Fruit fly (Drosophila melanogaster) whole organism, embryonic: ENCODE results near the gene mora.
A peak's percentile ranks its signal among the peaks of the same experiment; 100 is the strongest.

ENCODE experiments used
- CG10959 ChIP-seq: fragments of 200-800 bp; sonication (Bioruptor generic); IDR thresholded peaks from 2 replicates; pipeline ENCODE4 v1.3.6; 2022; ENCODE audit warnings: missing biosample characterization, missing genetic modification characterization
- CG10979 ChIP-seq: fragments of 200-800 bp; sonication (Bioruptor generic); optimal IDR thresholded peaks from 2 replicates; lab custom pipeline; 2018; ENCODE audit warnings: missing biosample characterization, mild to moderate bottlenecking, missing genetic modification characterization, moderate library complexity
- CG13123 ChIP-seq: fragments of 200-800 bp; sonication (Bioruptor generic); optimal IDR thresholded peaks from 2 replicates; lab custom pipeline; 2016; ENCODE audit warnings: missing biosample characterization, missing genetic modification characterization
- CG13775 ChIP-seq: fragments of 200-800 bp; sonication (Bioruptor generic); optimal IDR thresholded peaks from 3 replicates; lab custom pipeline; 2017; ENCODE audit warnings: missing biosample characterization, mild to moderate bottlenecking, missing genetic modification characterization
- CG14667 ChIP-seq: fragments of 200-800 bp; sonication (Bioruptor generic); IDR thresholded peaks from 2 replicates; pipeline ENCODE4 v1.3.6; 2022; ENCODE audit warnings: missing biosample characterization, missing genetic modification characterization
- CG1603 ChIP-seq: fragments of 200-800 bp; sonication (Bioruptor generic); optimal IDR thresholded peaks from 2 replicates; lab custom pipeline; 2019; ENCODE audit warnings: missing biosample characterization, mild to moderate bottlenecking, missing genetic modification characterization, moderate library complexity
- CG17359 ChIP-seq: fragments of 200-800 bp; sonication (Bioruptor generic); optimal IDR thresholded peaks from 3 replicates; lab custom pipeline; 2018; ENCODE audit warnings: missing biosample characterization, mild to moderate bottlenecking, missing genetic modification characterization, moderate library complexity
- CG17829 ChIP-seq: fragments of 200-800 bp; optimal IDR thresholded peaks from 2 replicates; lab custom pipeline; 2019; ENCODE audit warnings: missing biosample characterization, mild to moderate bottlenecking, missing genetic modification characterization, moderate library complexity
- CG30020 ChIP-seq: fragments of 200-800 bp; optimal IDR thresholded peaks from 2 replicates; lab custom pipeline; 2019; ENCODE audit warnings: missing biosample characterization, mild to moderate bottlenecking, missing genetic modification characterization, moderate library complexity
- CG3281 ChIP-seq: fragments of 200-800 bp; sonication (Bioruptor generic); optimal IDR thresholded peaks from 3 replicates; lab custom pipeline; 2017; ENCODE audit warnings: missing biosample characterization, mild to moderate bottlenecking, missing genetic modification characterization
- CG33213 ChIP-seq: fragments of 200-800 bp; sonication (Bioruptor generic); optimal IDR thresholded peaks from 3 replicates; lab custom pipeline; 2016; ENCODE audit warnings: missing biosample characterization, missing genetic modification characterization
- CG34376 ChIP-seq: fragments of 200-800 bp; sonication (Bioruptor generic); optimal IDR thresholded peaks from 2 replicates; lab custom pipeline; 2018; ENCODE audit warnings: missing biosample characterization, mild to moderate bottlenecking, missing genetic modification characterization
- CG43689 ChIP-seq: fragments of 200-800 bp; sonication (Bioruptor generic); IDR thresholded peaks from 2 replicates; pipeline ENCODE4 v1.3.6; 2022; ENCODE audit warnings: missing biosample characterization, missing genetic modification characterization
- CG4617 ChIP-seq: fragments of 200-800 bp; sonication (Bioruptor generic); optimal IDR thresholded peaks from 3 replicates; lab custom pipeline; 2016; ENCODE audit warnings: missing biosample characterization, missing genetic modification characterization, borderline replicate concordance
- CG4854 ChIP-seq: fragments of 200-800 bp; sonication (Bioruptor generic); optimal IDR thresholded peaks from 2 replicates; lab custom pipeline; 2016; ENCODE audit warnings: missing biosample characterization, missing genetic modification characterization, inconsistent platforms
- CG6689 ChIP-seq: fragments of 200-800 bp; sonication (Bioruptor generic); IDR thresholded peaks from 2 replicates; pipeline ENCODE4 v1.3.6; 2022; ENCODE audit warnings: missing biosample characterization, missing genetic modification characterization
- CG9817 ChIP-seq: fragments of 200-800 bp; sonication (Bioruptor generic); optimal IDR thresholded peaks from 2 replicates; lab custom pipeline; 2018; ENCODE audit warnings: missing biosample characterization, mild to moderate bottlenecking, missing genetic modification characterization, moderate library complexity
- D ChIP-seq, 2 experiments: fragments of 200-800 bp in 1 of 2; fragments of >200 bp in 1 of 2; sonication (Bioruptor generic) in 1 of 2; optimal IDR thresholded peaks; 2 replicates in 1 of 2; 3 replicates in 1 of 2; lab custom pipeline; 2017; ENCODE audit warnings: mild to moderate bottlenecking in 1 of 2, missing biosample characterization in 1 of 2, missing genetic modification characterization in 1 of 2, missing genetic modification reagents in 1 of 2
- Gsc ChIP-seq: fragments of 200-800 bp; sonication (Bioruptor generic); IDR thresholded peaks from 2 replicates; pipeline ENCODE4 v1.3.6; 2022; ENCODE audit warnings: missing biosample characterization, missing genetic modification characterization
- HLHmδ ChIP-seq: fragments of 200-800 bp; sonication (Bioruptor generic); optimal IDR thresholded peaks from 2 replicates; lab custom pipeline; 2018; ENCODE audit warnings: missing biosample characterization, mild to moderate bottlenecking, missing genetic modification characterization, moderate library complexity
- Hr39 ChIP-seq: fragments of >200 bp; optimal IDR thresholded peaks from 2 replicates; lab custom pipeline; 2017
- MBD-R2 ChIP-seq: fragments of 200-800 bp; sonication (Bioruptor generic); IDR thresholded peaks from 2 replicates; pipeline ENCODE4 v1.3.6; 2022; ENCODE audit warnings: missing biosample characterization, missing genetic modification characterization
- MTF-1 ChIP-seq: fragments of 200-800 bp; sonication (Bioruptor generic); optimal IDR thresholded peaks from 2 replicates; lab custom pipeline; 2018; ENCODE audit warnings: missing biosample characterization, mild to moderate bottlenecking, missing genetic modification characterization, borderline replicate concordance
- NC2β ChIP-seq: fragments of 200-800 bp; sonication (Bioruptor generic); optimal IDR thresholded peaks from 2 replicates; lab custom pipeline; 2016; ENCODE audit warnings: missing biosample characterization, missing genetic modification characterization
- Nf-YA ChIP-seq: fragments of 200-800 bp; sonication (Bioruptor generic); IDR thresholded peaks from 2 replicates; pipeline ENCODE4 v1.3.6; 2022; ENCODE audit warnings: missing biosample characterization, missing genetic modification characterization
- Taf1 ChIP-seq: fragments of 200-800 bp; sonication (Bioruptor generic); IDR thresholded peaks from 2 replicates; pipeline ENCODE4 v1.3.6; 2022; ENCODE audit warnings: missing biosample characterization, missing genetic modification characterization
- Tbp ChIP-seq: fragments of >200 bp; optimal IDR thresholded peaks from 2 replicates; lab custom pipeline; 2018; ENCODE audit warnings: missing biosample characterization, missing genetic modification characterization
- YL-1 ChIP-seq: fragments of 200-800 bp; sonication (Bioruptor generic); optimal IDR thresholded peaks from 3 replicates; lab custom pipeline; 2017; ENCODE audit warnings: missing biosample characterization, mild to moderate bottlenecking, missing genetic modification characterization
- ab ChIP-seq: fragments of 200-800 bp; sonication (Bioruptor generic); optimal IDR thresholded peaks from 2 replicates; lab custom pipeline; 2016; ENCODE audit warnings: missing biosample characterization, missing genetic modification characterization
- amos ChIP-seq: fragments of 200-800 bp; sonication (Bioruptor generic); IDR thresholded peaks from 2 replicates; pipeline ENCODE4 v1.3.6; 2022; ENCODE audit warnings: missing biosample characterization, missing genetic modification characterization; ENCODE audit not compliant: partially characterized antibody
- cad ChIP-seq: fragments of >200 bp; optimal IDR thresholded peaks from 2 replicates; lab custom pipeline; 2017; ENCODE audit warnings: missing biosample characterization, missing genetic modification characterization
- chn ChIP-seq: fragments of 200-800 bp; sonication (Bioruptor generic); optimal IDR thresholded peaks from 2 replicates; lab custom pipeline; 2016; ENCODE audit warnings: missing biosample characterization, missing genetic modification characterization
- dati ChIP-seq: fragments of 200-800 bp; sonication (Bioruptor generic); IDR thresholded peaks from 2 replicates; pipeline ENCODE4 v1.3.6; 2022; ENCODE audit warnings: missing biosample characterization, missing genetic modification characterization
- dm ChIP-seq: fragments of 200-800 bp; sonication (Bioruptor generic); optimal IDR thresholded peaks from 3 replicates; lab custom pipeline; 2016; ENCODE audit warnings: missing biosample characterization, missing genetic modification characterization
- emc ChIP-seq: fragments of 200-800 bp; sonication (Bioruptor generic); optimal IDR thresholded peaks from 2 replicates; lab custom pipeline; 2016; ENCODE audit warnings: missing biosample characterization, missing genetic modification characterization
- gfzf ChIP-seq: fragments of 200-800 bp; sonication (Bioruptor generic); optimal IDR thresholded peaks from 2 replicates; lab custom pipeline; 2016; ENCODE audit warnings: missing biosample characterization, mild to moderate bottlenecking, missing genetic modification characterization, moderate library complexity
- gt ChIP-seq: fragments of 200-800 bp; sonication (Bioruptor generic); IDR thresholded peaks from 2 replicates; pipeline ENCODE4 v1.3.6; 2022; ENCODE audit warnings: missing biosample characterization, missing genetic modification characterization
- ham ChIP-seq: fragments of 200-800 bp; sonication (Bioruptor generic); IDR thresholded peaks from 2 replicates; pipeline ENCODE4 v1.3.6; 2022; ENCODE audit warnings: missing biosample characterization, missing genetic modification characterization
- her ChIP-seq: fragments of 200-800 bp; sonication (Bioruptor generic); optimal IDR thresholded peaks from 2 replicates; lab custom pipeline; 2016; ENCODE audit warnings: missing biosample characterization, missing genetic modification characterization
- ken ChIP-seq: fragments of 200-800 bp; sonication (Bioruptor generic); IDR thresholded peaks from 3 replicates; pipeline ENCODE4 v1.3.6; 2022; ENCODE audit warnings: missing biosample characterization, missing genetic modification characterization
- kni ChIP-seq: fragments of 200-800 bp; sonication (Bioruptor generic); optimal IDR thresholded peaks from 3 replicates; lab custom pipeline; 2017; ENCODE audit warnings: mild to moderate bottlenecking, missing biosample characterization, missing genetic modification reagents, missing genetic modification characterization
- knrl ChIP-seq: fragments of 200-800 bp; sonication (Bioruptor generic); IDR thresholded peaks from 3 replicates; pipeline ENCODE4 v1.3.6; 2022; ENCODE audit warnings: missing biosample characterization, missing genetic modification characterization; ENCODE audit not compliant: partially characterized antibody
- lbe ChIP-seq: fragments of 200-800 bp; sonication (Bioruptor generic); optimal IDR thresholded peaks from 2 replicates; lab custom pipeline; 2016; ENCODE audit warnings: missing biosample characterization, mild to moderate bottlenecking, missing genetic modification characterization
- mld ChIP-seq: fragments of 200-800 bp; sonication (Bioruptor generic); IDR thresholded peaks from 3 replicates; pipeline ENCODE4 v1.3.6; 2022; ENCODE audit warnings: missing biosample characterization, missing genetic modification characterization; ENCODE audit not compliant: partially characterized antibody
- nerfin-1 ChIP-seq: fragments of 200-800 bp; sonication (Bioruptor generic); optimal IDR thresholded peaks from 3 replicates; lab custom pipeline; 2019; ENCODE audit warnings: missing biosample characterization, mild to moderate bottlenecking, missing genetic modification characterization, moderate library complexity
- repo ChIP-seq: fragments of 200-800 bp; sonication (Bioruptor generic); optimal IDR thresholded peaks from 2 replicates; lab custom pipeline; 2016; ENCODE audit warnings: missing biosample characterization, missing genetic modification characterization
- ro ChIP-seq: fragments of 200-800 bp; sonication (Bioruptor generic); IDR thresholded peaks from 2 replicates; pipeline ENCODE4 v1.3.6; 2022; ENCODE audit warnings: missing biosample characterization, missing genetic modification characterization
- sc ChIP-seq, 3 experiments: fragments of >200 bp in 2 of 3; fragments of 200-800 bp in 1 of 3; sonication (Bioruptor generic) in 1 of 3; optimal IDR thresholded peaks; 2 replicates in 2 of 3; 3 replicates in 1 of 3; lab custom pipeline; 2017; ENCODE audit warnings: mild to moderate bottlenecking in 1 of 3, missing biosample characterization in 1 of 3, missing genetic modification characterization in 1 of 3, missing genetic modification reagents in 1 of 3
- slp2 ChIP-seq: fragments of 200-800 bp; sonication (Bioruptor generic); optimal IDR thresholded peaks from 2 replicates; lab custom pipeline; 2016; ENCODE audit warnings: missing biosample characterization, missing genetic modification characterization
- unpg ChIP-seq: fragments of 200-800 bp; sonication (Bioruptor generic); optimal IDR thresholded peaks from 3 replicates; lab custom pipeline; 2018; ENCODE audit warnings: missing biosample characterization, mild to moderate bottlenecking, missing genetic modification characterization, moderate library complexity
- wdn ChIP-seq: fragments of 200-800 bp; sonication (Bioruptor generic); IDR thresholded peaks from 2 replicates; pipeline ENCODE4 v1.3.6; 2022; ENCODE audit warnings: missing biosample characterization, missing genetic modification characterization

Gene mora

dm6 chr3R:24218565-24218964 is 32.4 kb downstream of the mora start, which contains the start of gene CG17786:
Gene CG17786 (minus strand): TSS chr3R:24218718.
- TF ChIP-seq Taf1: no peak
- TF ChIP-seq chn (GFP tag; lab: Kevin White, UChicago): no peak
- no peak for TF ChIP-seq ham (GFP tag; lab: Robert Waterston, UW)
- TF ChIP-seq CG4854 (GFP tag; lab: Kevin White, UChicago): no peak
- no peak for TF ChIP-seq gt (GFP tag; lab: Robert Waterston, UW)
- no peak for TF ChIP-seq unpg (GFP tag; lab: Kevin White, UChicago)
- TF ChIP-seq amos: peak; percentile 27; the same call in 1 of the 2 replicates
- no peak for TF ChIP-seq CG3281 (GFP tag; lab: Kevin White, UChicago)
- TF ChIP-seq CG1603: no peak
- TF ChIP-seq ab: no peak
- TF ChIP-seq CG13123 (GFP tag; lab: Kevin White, UChicago): no peak
- TF ChIP-seq her (GFP tag; lab: Kevin White, UChicago): peak; percentile 48
- no peak for TF ChIP-seq gfzf (GFP tag; lab: Kevin White, UChicago)
- no peak for TF ChIP-seq CG30020 (tag; lab: Kevin White, UChicago)
- no peak for TF ChIP-seq CG9817 (tag; lab: Kevin White, UChicago)
- no peak; the same call in 1 of the 2 replicates for TF ChIP-seq Nf-YA
- no peak for TF ChIP-seq YL-1 (GFP tag; lab: Kevin White, UChicago)
- TF ChIP-seq nerfin-1: no peak
- TF ChIP-seq D (optimal IDR thresholded peaks at IDR 0.05; lab: Kevin White, UChicago): no peak
- no peak for TF ChIP-seq D (GFP tag; optimal IDR thresholded peaks at IDR 0.05; lab: Kevin White, UChicago)
- no peak for TF ChIP-seq CG13775 (GFP tag; lab: Kevin White, UChicago)
- peak; percentile 17 for TF ChIP-seq HLHmδ
- no peak for TF ChIP-seq dati
- TF ChIP-seq CG34376 (GFP tag; lab: Kevin White, UChicago): no peak
- no peak for TF ChIP-seq slp2 (GFP tag; lab: Kevin White, UChicago)
- TF ChIP-seq CG17359: no peak
- no peak for TF ChIP-seq emc (GFP tag; lab: Kevin White, UChicago)
- peak; percentile 73 for TF ChIP-seq kni (GFP tag; lab: Kevin White, UChicago)
- no peak for TF ChIP-seq CG10979 (tag; lab: Kevin White, UChicago)
- TF ChIP-seq CG17829 (tag; lab: Kevin White, UChicago): no peak
- TF ChIP-seq Hr39: no peak
- no peak for TF ChIP-seq Tbp (GFP tag; lab: Kevin White, UChicago)
- TF ChIP-seq MBD-R2: peak; percentile 21; the same call in 1 of the 2 replicates
- TF ChIP-seq Gsc (GFP tag; lab: Robert Waterston, UW): no peak
- no peak for TF ChIP-seq ken (GFP tag; lab: Robert Waterston, UW)
- no peak for TF ChIP-seq NC2β (GFP tag; lab: Kevin White, UChicago)
- TF ChIP-seq CG43689 (GFP tag; lab: Robert Waterston, UW): no peak
- no peak for TF ChIP-seq CG6689 (GFP tag; lab: Robert Waterston, UW)
- TF ChIP-seq dm: no peak
- no peak for TF ChIP-seq wdn (GFP tag; lab: Robert Waterston, UW)
- TF ChIP-seq cad (GFP tag; lab: Kevin White, UChicago): no peak
- 0 out of 3 replicates have a peak, but pooled peaks have one; percentile 25 for TF ChIP-seq knrl (GFP tag; lab: Robert Waterston, UW)
- TF ChIP-seq sc (optimal IDR thresholded peaks at IDR 0.05; lab: Kevin White, UChicago): no peak
- no peak for TF ChIP-seq sc (GFP tag; optimal IDR thresholded peaks at IDR 0.05; lab: Kevin White, UChicago)
- no peak for TF ChIP-seq mld (GFP tag; lab: Robert Waterston, UW)
- TF ChIP-seq CG10959: no peak
- TF ChIP-seq ro: no peak
- no peak for TF ChIP-seq MTF-1 (GFP tag; lab: Kevin White, UChicago)
- no peak for TF ChIP-seq CG14667 (GFP tag; lab: Robert Waterston, UW)
- no peak for TF ChIP-seq lbe
- TF ChIP-seq CG33213 (GFP tag; lab: Kevin White, UChicago): no peak
- TF ChIP-seq repo (GFP tag; lab: Kevin White, UChicago): no peak
- TF ChIP-seq CG4617 (GFP tag; lab: Kevin White, UChicago): no peak
